Worm (Caenorhabditis elegans) whole organism, L1 larva: ENCODE data around the gene lron-1.

Source experiments
- C04F5.9 ChIP-seq: sonication (generic microtip); optimal IDR thresholded peaks from 2 replicates; lab custom pipeline; 2016; ENCODE audit warnings: missing genetic modification characterization, missing compliant biosample characterization
- C16A3.4 ChIP-seq: fragments of 150-350 bp; optimal IDR thresholded peaks from 2 replicates; lab custom pipeline; 2014; ENCODE audit warnings: missing biosample characterization, missing genetic modification characterization
- C34B4.2 ChIP-seq: sonication (generic microtip); optimal IDR thresholded peaks from 2 replicates; lab custom pipeline; 2017; ENCODE audit warnings: mild to moderate bottlenecking, missing genetic modification characterization, missing compliant biosample characterization
- Y116A8C.19 ChIP-seq: sonication (generic microtip); optimal IDR thresholded peaks from 2 replicates; lab custom pipeline; 2016; ENCODE audit warnings: missing compliant biosample characterization, missing genetic modification characterization, borderline replicate concordance
- aha-1 ChIP-seq: fragments of 150-350 bp; optimal IDR thresholded peaks from 2 replicates; lab custom pipeline; 2014; ENCODE audit warnings: missing biosample characterization, missing genetic modification characterization
- aly-2 ChIP-seq: fragments of 150-350 bp; optimal IDR thresholded peaks from 2 replicates; lab custom pipeline; 2014; ENCODE audit warnings: missing biosample characterization, missing genetic modification characterization
- ama-1 ChIP-seq: fragments of 150-350 bp; optimal IDR thresholded peaks from 2 replicates; lab custom pipeline; 2014
- ceh-8 ChIP-seq: fragments of 200-800 bp; sonication (Bioruptor generic); optimal IDR thresholded peaks from 2 replicates; lab custom pipeline; 2018; ENCODE audit warnings: mild to moderate bottlenecking, missing genetic modification characterization, moderate library complexity, missing compliant biosample characterization
- ceh-88 ChIP-seq: fragments of 200-800 bp; sonication (Bioruptor generic); IDR thresholded peaks from 2 replicates; pipeline ENCODE4 v1.3.6; 2022; ENCODE audit warnings: missing genetic modification characterization, missing compliant biosample characterization
- ces-1 ChIP-seq: fragments of 150-350 bp; optimal IDR thresholded peaks from 2 replicates; lab custom pipeline; 2014; ENCODE audit warnings: missing biosample characterization, missing genetic modification reagents, missing genetic modification characterization
- dpl-1 ChIP-seq, 3 experiments: fragments of 150-350 bp in 2 of 3; sonication (generic microtip) in 1 of 3; optimal IDR thresholded peaks; 2 replicates each; lab custom pipeline; 2014 to 2017; ENCODE audit warnings: missing biosample characterization in 3 of 3, missing genetic modification characterization in 3 of 3, missing genetic modification reagents in 3 of 3
- dsc-1 ChIP-seq: sonication (generic microtip); optimal IDR thresholded peaks from 2 replicates; lab custom pipeline; 2016; ENCODE audit warnings: mild to moderate bottlenecking, missing genetic modification characterization, missing compliant biosample characterization
- efl-1 ChIP-seq, 4 experiments: fragments of 150-350 bp; optimal IDR thresholded peaks in 3 of 4; peaks in 1 of 4; 1 replicate in 1 of 4; 2 replicates in 3 of 4; lab custom pipeline; 2014; ENCODE audit warnings: missing biosample characterization in 2 of 4, missing genetic modification characterization in 2 of 4, missing genetic modification reagents in 2 of 4
- egl-13 ChIP-seq: sonication (generic microtip); optimal IDR thresholded peaks from 2 replicates; lab custom pipeline; 2016; ENCODE audit warnings: missing genotype, missing genetic modification reagents, missing genetic modification characterization, missing compliant biosample characterization
- ets-5 ChIP-seq: fragments of 200-800 bp; sonication (Bioruptor generic); IDR thresholded peaks from 2 replicates; pipeline ENCODE4 v1.3.6; 2022; ENCODE audit warnings: missing genetic modification characterization, missing compliant biosample characterization
- fkh-10 ChIP-seq: sonication (generic microtip); optimal IDR thresholded peaks from 2 replicates; lab custom pipeline; 2017; ENCODE audit warnings: missing biosample characterization, missing genetic modification reagents, missing genetic modification characterization
- fkh-4 ChIP-seq: sonication (generic microtip); optimal IDR thresholded peaks from 2 replicates; lab custom pipeline; 2016; ENCODE audit warnings: missing compliant biosample characterization, missing genetic modification characterization, borderline replicate concordance
- grh-1 ChIP-seq: fragments of 200-800 bp; sonication (Bioruptor generic); IDR thresholded peaks from 2 replicates; pipeline ENCODE4 v1.3.6; 2022; ENCODE audit warnings: missing genetic modification reagents, missing genetic modification characterization, missing compliant biosample characterization
- hlh-17 ChIP-seq: fragments of 200-800 bp; sonication (Bioruptor generic); optimal IDR thresholded peaks from 2 replicates; lab custom pipeline; 2018; ENCODE audit warnings: missing genetic modification characterization, mild to moderate bottlenecking, missing compliant biosample characterization, moderate library complexity, borderline replicate concordance
- hlh-4 ChIP-seq: sonication (generic microtip); optimal IDR thresholded peaks from 2 replicates; lab custom pipeline; 2016; ENCODE audit warnings: mild to moderate bottlenecking, missing genetic modification characterization, missing compliant biosample characterization
- isw-1 ChIP-seq: fragments of 200-800 bp; sonication (Bioruptor generic); IDR thresholded peaks from 2 replicates; pipeline ENCODE4 v1.3.6; 2022; ENCODE audit warnings: missing genetic modification characterization, missing compliant biosample characterization
- jun-1 ChIP-seq: fragments of 150-350 bp; optimal IDR thresholded peaks from 2 replicates; lab custom pipeline; 2014; ENCODE audit warnings: missing biosample characterization, missing genetic modification reagents, missing genetic modification characterization
- lin-14 ChIP-seq: fragments of 200-800 bp; sonication (Bioruptor generic); optimal IDR thresholded peaks from 2 replicates; lab custom pipeline; 2018; ENCODE audit warnings: mild to moderate bottlenecking, missing genetic modification characterization, moderate library complexity, missing compliant biosample characterization
- lin-15B ChIP-seq: fragments of 150-350 bp; sonication (generic microtip); optimal IDR thresholded peaks from 3 replicates; lab custom pipeline; 2014; ENCODE audit warnings: missing biosample characterization, missing genetic modification characterization
- lin-39 ChIP-seq: fragments of 150-350 bp; optimal IDR thresholded peaks from 2 replicates; lab custom pipeline; 2014; ENCODE audit warnings: missing biosample characterization, missing genetic modification reagents, missing genetic modification characterization
- lsy-2 ChIP-seq, 2 experiments: fragments of 150-350 bp; optimal IDR thresholded peaks; 2 replicates each; lab custom pipeline; 2014; ENCODE audit warnings: missing biosample characterization in 2 of 2, missing genetic modification characterization in 2 of 2
- mab-9 ChIP-seq: fragments of 200-800 bp; sonication (Bioruptor generic); IDR thresholded peaks from 2 replicates; pipeline ENCODE4 v1.3.6; 2022; ENCODE audit warnings: missing genetic modification reagents, missing genetic modification characterization, missing compliant biosample characterization
- mdl-1 ChIP-seq, 2 experiments: fragments of 150-350 bp; optimal IDR thresholded peaks; 2 replicates each; lab custom pipeline; 2014 to 2017; ENCODE audit warnings: missing biosample characterization in 2 of 2, missing genetic modification characterization in 2 of 2, inconsistent platforms in 1 of 2
- mef-2 ChIP-seq: fragments of 150-350 bp; optimal IDR thresholded peaks from 2 replicates; lab custom pipeline; 2014; ENCODE audit warnings: missing biosample characterization, missing genetic modification characterization
- nhr-11 ChIP-seq: fragments of 150-350 bp; optimal IDR thresholded peaks from 2 replicates; lab custom pipeline; 2014; ENCODE audit warnings: missing biosample characterization, missing genetic modification characterization
- nhr-19 ChIP-seq: fragments of 200-800 bp; sonication (Bioruptor generic); conservative IDR thresholded peaks from 2 replicates; pipeline ENCODE4 v1.3.6; 2022; ENCODE audit warnings: missing genetic modification characterization, missing compliant biosample characterization
- nhr-237 ChIP-seq: fragments of 150-350 bp; optimal IDR thresholded peaks from 2 replicates; lab custom pipeline; 2014; ENCODE audit warnings: missing biosample characterization, missing genetic modification characterization
- nhr-28 ChIP-seq: fragments of 150-350 bp; optimal IDR thresholded peaks from 2 replicates; lab custom pipeline; 2014; ENCODE audit warnings: missing biosample characterization, missing genetic modification characterization
- nhr-47 ChIP-seq: sonication (generic microtip); optimal IDR thresholded peaks from 2 replicates; lab custom pipeline; 2016; ENCODE audit warnings: mild to moderate bottlenecking, missing genetic modification characterization, moderate library complexity, missing compliant biosample characterization
- nhr-76 ChIP-seq: sonication (generic microtip); optimal IDR thresholded peaks from 2 replicates; lab custom pipeline; 2017; ENCODE audit warnings: missing biosample characterization, missing genetic modification characterization
- nhr-84 ChIP-seq: sonication (generic microtip); optimal IDR thresholded peaks from 2 replicates; lab custom pipeline; 2017; ENCODE audit warnings: missing biosample characterization, missing genetic modification characterization
- nhr-85 ChIP-seq: sonication (generic microtip); peaks from one replicate; lab custom pipeline; 2016; ENCODE audit warnings: missing genetic modification characterization, inconsistent platforms, missing compliant biosample characterization
- pag-3 ChIP-seq: sonication (generic microtip); optimal IDR thresholded peaks from 2 replicates; lab custom pipeline; 2017; ENCODE audit warnings: missing genetic modification characterization, mild to moderate bottlenecking, missing compliant biosample characterization, antibody characterized with exemption, borderline replicate concordance; ENCODE audit not compliant: insufficient read depth
- pax-3 ChIP-seq: fragments of 200-800 bp; sonication (Bioruptor generic); optimal IDR thresholded peaks from 2 replicates; lab custom pipeline; 2018; ENCODE audit warnings: mild to moderate bottlenecking, missing genetic modification characterization, moderate library complexity, missing compliant biosample characterization
- pqm-1 ChIP-seq: sonication (generic microtip); optimal IDR thresholded peaks from 3 replicates; lab custom pipeline; 2017; ENCODE audit warnings: missing biosample characterization, missing genetic modification characterization
- skn-1 ChIP-seq: fragments of 150-350 bp; optimal IDR thresholded peaks from 2 replicates; lab custom pipeline; 2014; ENCODE audit warnings: missing biosample characterization, missing genetic modification characterization
- snpc-4 ChIP-seq: fragments of 150-350 bp; optimal IDR thresholded peaks from 2 replicates; lab custom pipeline; 2014; ENCODE audit warnings: missing biosample characterization, missing genetic modification characterization
- snu-23 ChIP-seq: sonication (generic microtip); optimal IDR thresholded peaks from 2 replicates; lab custom pipeline; 2016; ENCODE audit warnings: missing genetic modification characterization, missing compliant biosample characterization
- swsn-7 ChIP-seq: sonication (generic microtip); optimal IDR thresholded peaks from 2 replicates; lab custom pipeline; 2016; ENCODE audit warnings: missing genetic modification characterization, missing compliant biosample characterization
- unc-62 ChIP-seq: fragments of 150-350 bp; optimal IDR thresholded peaks from 2 replicates; lab custom pipeline; 2014; ENCODE audit warnings: missing biosample characterization, missing genetic modification reagents, missing genetic modification characterization
- unc-98 ChIP-seq: fragments of 200-800 bp; sonication (Bioruptor generic); IDR thresholded peaks from 2 replicates; pipeline ENCODE4 v1.3.6; 2022; ENCODE audit warnings: missing genetic modification characterization, missing compliant biosample characterization
- vab-15 ChIP-seq: sonication (generic microtip); optimal IDR thresholded peaks from 2 replicates; lab custom pipeline; 2017; ENCODE audit warnings: missing genotype, mild to moderate bottlenecking, missing genetic modification characterization, missing compliant biosample characterization
- xbp-1 ChIP-seq: sonication (generic microtip); optimal IDR thresholded peaks from 2 replicates; lab custom pipeline; 2016; ENCODE audit warnings: missing genetic modification characterization, missing compliant biosample characterization
- zip-4 ChIP-seq: fragments of 200-800 bp; sonication (Bioruptor generic); optimal IDR thresholded peaks from 2 replicates; lab custom pipeline; 2018; ENCODE audit warnings: mild to moderate bottlenecking, missing genetic modification characterization, moderate library complexity, missing compliant biosample characterization
- ztf-11 ChIP-seq, 2 experiments: sonication (generic microtip); optimal IDR thresholded peaks; 2 replicates each; lab custom pipeline; 2016 to 2017; ENCODE audit warnings: missing genetic modification characterization in 2 of 2, missing biosample characterization in 1 of 2, missing compliant biosample characterization in 1 of 2

The lron-1 gene

DNA sequence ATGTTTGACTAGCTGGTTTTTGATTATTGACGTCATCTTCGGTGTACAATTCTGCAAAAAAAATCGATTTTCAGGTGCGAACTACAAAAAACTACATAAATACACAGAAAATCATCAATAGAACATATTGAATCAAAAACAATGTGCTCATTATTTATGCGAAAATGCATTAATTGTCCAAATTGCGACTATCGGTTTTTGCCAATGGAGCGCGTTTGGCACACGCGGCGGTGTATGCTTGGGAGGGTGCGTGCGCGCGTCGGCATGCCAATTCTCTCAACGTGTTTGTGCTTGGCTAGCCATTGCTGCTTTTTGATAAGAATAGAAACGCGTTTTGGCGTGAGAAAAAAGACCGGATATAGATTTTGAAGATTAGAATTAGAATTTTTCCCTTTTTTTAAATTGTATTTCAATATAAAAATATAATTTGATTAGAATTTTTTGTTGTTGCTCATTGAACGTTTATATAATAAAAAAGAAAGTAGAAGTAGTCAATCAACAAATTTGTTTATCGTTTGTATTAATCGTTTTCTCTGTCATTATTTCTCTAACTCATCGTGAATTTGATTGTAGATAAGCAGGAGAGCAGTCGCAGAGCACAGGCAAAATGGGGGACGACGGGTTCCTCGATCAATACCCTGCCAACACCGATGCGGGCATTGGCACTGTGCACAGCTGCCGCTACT is 16.7 kb downstream of the lron-1 start, which contains the start of the genes C44H4.4 and tap-1 (continued):
- no peak for TF ChIP-seq egl-13 (tag; lab: Kevin White, UChicago)
- TF ChIP-seq Y116A8C.19, result no peak
- TF ChIP-seq zip-4 (GFP tag; lab: Kevin White, UChicago), result no peak
- TF ChIP-seq efl-1 (optimal IDR thresholded peaks at IDR 0.05; lab: Kevin White, UChicago), result no peak
- no peak for TF ChIP-seq efl-1 (GFP tag; optimal IDR thresholded peaks at IDR 0.05 in 1 of 2; lab: Kevin White, UChicago)
- no peak for TF ChIP-seq nhr-85 (tag; lab: Kevin White, UChicago)
- TF ChIP-seq C16A3.4, result peak; percentile 10
- TF ChIP-seq nhr-47 (tag; lab: Kevin White, UChicago), result peak; percentile 25
- TF ChIP-seq ets-5, result no peak
- TF ChIP-seq C04F5.9 (tag; lab: Kevin White, UChicago), result no peak
- no peak for TF ChIP-seq nhr-19 (GFP tag; lab: Robert Waterston, UW)
- TF ChIP-seq skn-1, result peak; percentile 6
- TF ChIP-seq ama-1 (lab: Kevin White, UChicago), result no peak
- no peak for TF ChIP-seq nhr-76
- TF ChIP-seq snu-23, result peak; percentile 26
- no peak for TF ChIP-seq unc-62 (GFP tag; lab: Kevin White, UChicago)
- TF ChIP-seq dsc-1 (tag; lab: Kevin White, UChicago), result no peak
- TF ChIP-seq pag-3 (tag; lab: Kevin White, UChicago), result no peak
- peak in 1 of 2 experiments; percentile 26 for TF ChIP-seq mdl-1 (tag; optimal IDR thresholded peaks at IDR 0.05; lab: Kevin White, UChicago)
- TF ChIP-seq ceh-88 (GFP tag; lab: Robert Waterston, UW), result no peak
- no peak for TF ChIP-seq lin-15B (tag; lab: Kevin White, UChicago)
- no peak for TF ChIP-seq grh-1 (GFP tag; lab: Robert Waterston, UW)
- peak; percentile 69 for TF ChIP-seq lin-14 (GFP tag; lab: Kevin White, UChicago)
- no peak for TF ChIP-seq lin-39 (tag; lab: Kevin White, UChicago)
- TF ChIP-seq lsy-2 (tag; optimal IDR thresholded peaks at IDR 0.05; lab: Kevin White, UChicago), result no peak
- TF ChIP-seq nhr-11 (tag; lab: Kevin White, UChicago), result no peak
- TF ChIP-seq aly-2 (tag; lab: Kevin White, UChicago), result no peak
- TF ChIP-seq jun-1 (tag; lab: Kevin White, UChicago), result no peak
- peak; percentile 2 for TF ChIP-seq swsn-7 (tag; lab: Kevin White, UChicago)
- TF ChIP-seq hlh-4 (tag; lab: Kevin White, UChicago), result no peak
- no peak for TF ChIP-seq C34B4.2 (tag; lab: Kevin White, UChicago)
- no peak for TF ChIP-seq mab-9
- no peak for TF ChIP-seq ztf-11 (tag; optimal IDR thresholded peaks at IDR 0.05; lab: Kevin White, UChicago)

DNA sequence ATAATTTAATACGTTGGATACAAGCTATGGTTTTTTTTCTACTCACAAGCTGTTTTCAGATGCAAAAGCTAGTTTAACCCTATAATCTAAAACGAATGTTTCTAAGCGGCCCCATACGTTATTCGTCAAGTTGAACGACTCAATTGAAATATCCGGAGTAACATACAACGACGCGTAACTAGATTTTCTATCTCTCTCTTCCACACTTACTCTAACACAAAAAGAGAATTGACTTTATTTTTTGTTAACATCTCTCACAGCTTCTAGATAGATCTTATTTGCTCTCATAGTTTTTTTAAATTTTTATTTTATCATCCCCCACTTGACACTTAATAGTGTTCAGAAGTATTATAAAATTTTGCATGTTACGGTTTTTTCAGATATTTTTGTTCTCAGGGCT is 20.7 kb downstream of the lron-1 start:
- TF ChIP-seq dsc-1 (tag; lab: Kevin White, UChicago) (peak; percentile 90), aha-1 (tag; lab: Kevin White, UChicago) (no peak), ceh-8 (GFP tag; lab: Kevin White, UChicago) (no peak), lsy-2 (tag; optimal IDR thresholded peaks at IDR 0.05; lab: Kevin White, UChicago) (no peak), unc-62 (GFP tag; lab: Kevin White, UChicago) (no peak), fkh-4 (tag; lab: Kevin White, UChicago) (peak; percentile 36), nhr-28 (tag; lab: Kevin White, UChicago) (no peak), isw-1 (GFP tag; lab: Robert Waterston, UW) (no peak), dpl-1 (GFP tag; optimal IDR thresholded peaks at IDR 0.05; lab: Kevin White, UChicago) (no peak), pax-3 (tag; lab: Kevin White, UChicago) (no peak), ces-1 (GFP tag; lab: Kevin White, UChicago) (no peak), vab-15 (tag; lab: Kevin White, UChicago) (no peak), nhr-237 (tag; lab: Kevin White, UChicago) (no peak), pag-3 (tag; lab: Kevin White, UChicago) (no peak), lin-14 (GFP tag; lab: Kevin White, UChicago) (peak; percentile 70), ceh-88 (GFP tag; lab: Robert Waterston, UW) (no peak), mab-9 (no peak), egl-13 (tag; lab: Kevin White, UChicago) (no peak), snu-23 (no peak), xbp-1 (tag; lab: Kevin White, UChicago) (no peak), pqm-1 (tag; lab: Kevin White, UChicago) (no peak), fkh-10 (GFP tag; lab: Kevin White, UChicago) (peak; percentile 91), hlh-17 (no peak), nhr-47 (tag; lab: Kevin White, UChicago) (no peak), snpc-4 (tag; lab: Kevin White, UChicago) (no peak), lin-39 (tag; lab: Kevin White, UChicago) (no peak), nhr-84 (tag; lab: Kevin White, UChicago) (no peak), mef-2 (tag; lab: Kevin White, UChicago) (no peak), unc-98 (GFP tag; lab: Robert Waterston, UW) (no peak)
